Worm (Caenorhabditis elegans) whole organism, young adult: ENCODE data around the gene R10H10.3.

Experiments
- gei-17 ChIP-seq: fragments of 200-800 bp; sonication (Bioruptor generic); optimal IDR thresholded peaks from 2 replicates; lab custom pipeline; 2018; ENCODE audit warnings: mild to moderate bottlenecking, missing genetic modification characterization, missing compliant biosample characterization
- pha-4 ChIP-seq: fragments of 150-350 bp; sonication (generic microtip); optimal IDR thresholded peaks from 2 replicates; lab custom pipeline; 2014; ENCODE audit warnings: missing biosample characterization, missing genetic modification reagents, missing genetic modification characterization
- snpc-3.4 ChIP-seq: sonication (generic microtip); optimal IDR thresholded peaks from 2 replicates; lab custom pipeline; 2017; ENCODE audit warnings: missing genetic modification characterization, mild to moderate bottlenecking, missing compliant biosample characterization, antibody characterized with exemption, moderate library complexity, missing genotype, missing genetic modification reagents
- unc-130 ChIP-seq: sonication (generic microtip); optimal IDR thresholded peaks from 2 replicates; lab custom pipeline; 2016; ENCODE audit warnings: missing genetic modification reagents, missing genetic modification characterization, missing compliant biosample characterization
- ztf-6 ChIP-seq: fragments of 200-800 bp; sonication (Bioruptor generic); IDR thresholded peaks from 2 replicates; pipeline ENCODE4 v1.3.6; 2022; ENCODE audit warnings: missing genetic modification reagents, missing genetic modification characterization, missing compliant biosample characterization

DNA sequence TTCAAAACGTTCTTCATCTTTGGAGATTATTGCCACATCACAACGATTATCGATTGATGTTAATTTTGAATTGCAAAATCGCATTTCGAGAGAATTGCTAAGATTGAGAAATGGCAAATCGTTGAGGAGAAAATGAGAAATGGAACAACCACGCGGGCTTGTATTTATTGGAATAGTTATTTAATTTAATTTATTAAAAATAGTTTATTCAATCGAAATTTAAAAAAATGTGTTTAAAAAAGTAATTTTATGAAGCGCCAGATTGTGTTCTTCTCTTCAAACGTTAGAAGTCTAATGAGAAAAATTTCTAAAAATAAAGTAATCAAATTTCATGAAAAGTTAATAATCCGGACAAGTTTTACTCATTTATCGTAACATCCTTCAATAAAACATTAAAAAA lies 3.5 kb downstream of the R10H10.3 start, which contains the start of gene spe-26:
- TF ChIP-seq snpc-3.4, result no peak
- TF ChIP-seq gei-17 (GFP tag; lab: Kevin White, UChicago), result no peak
- TF ChIP-seq unc-130 (GFP tag; lab: Kevin White, UChicago), result no peak
- no peak for TF ChIP-seq pha-4 (tag; lab: Kevin White, UChicago)
- TF ChIP-seq ztf-6 (GFP tag; lab: Robert Waterston, UW), result no peak
